Worm (Caenorhabditis elegans): Measurements from ENCODE around the gene T24A6.17.

T24A6.17 gene

ce11 chrV:3582086-3582485 is 17.9 kb upstream of the T24A6.17 start (continued):
- TF ChIP-seq lin-13 (GFP tag; optimal IDR thresholded peaks at IDR 0.05) (peak; percentile 31), pha-4 (GFP tag; IDR thresholded peaks at IDR 0.05) (peak; percentile 75; the same call in 1 of the 2 replicates), pha-4 (tag; optimal IDR thresholded peaks at IDR 0.05) (no peak), nhr-48 (tag; optimal IDR thresholded peaks at IDR 0.05) (peak; percentile 20), ceh-20 (GFP tag; IDR thresholded peaks at IDR 0.05) (no peak), ceh-28 (tag; optimal IDR thresholded peaks at IDR 0.05) (no peak), lin-38 (GFP tag; IDR thresholded peaks at IDR 0.05) (peak; percentile 70; the same call in 1 of the 2 replicates), lim-7 (GFP tag; IDR thresholded peaks at IDR 0.05) (peak; percentile 80), nhr-237 (tag; optimal IDR thresholded peaks at IDR 0.05) (no peak), daf-16 (GFP tag; optimal IDR thresholded peaks at IDR 0.05) (no peak), daf-16 (tag; optimal IDR thresholded peaks at IDR 0.05) (no peak), snpc-4 (tag; optimal IDR thresholded peaks at IDR 0.05) (no peak), F26F4.8 (GFP tag; conservative IDR thresholded peaks at IDR 0.05) (peak; percentile 76), aly-2 (tag; optimal IDR thresholded peaks at IDR 0.05) (no peak), daf-19 (GFP tag; conservative IDR thresholded peaks at IDR 0.05) (no peak), dve-1 (tag; optimal IDR thresholded peaks at IDR 0.05; ENCODE audit: insufficient read depth) (peak; percentile 8), zfp-3 (GFP tag; conservative IDR thresholded peaks at IDR 0.05) (no peak; the same call in 1 of the 2 replicates), mxl-2 (GFP tag; conservative IDR thresholded peaks at IDR 0.05) (no peak), D1046.2 (GFP tag; IDR thresholded peaks at IDR 0.05) (no peak), arid-1 (GFP tag; conservative IDR thresholded peaks at IDR 0.05) (peak; percentile 68; the same call in 1 of the 2 replicates), aha-1 (tag) (no peak), nhr-41 (GFP tag; IDR thresholded peaks at IDR 0.05) (no peak), F10B5.3 (tag; optimal IDR thresholded peaks at IDR 0.05) (no peak), ctbp-1 (GFP tag; IDR thresholded peaks at IDR 0.05) (no peak), unc-62 (GFP tag; optimal IDR thresholded peaks at IDR 0.05 in 1 of 2) (no peak), unc-62 (tag; optimal IDR thresholded peaks at IDR 0.05) (no peak), R02D3.7 (tag; optimal IDR thresholded peaks at IDR 0.05) (no peak), daf-8 (GFP tag; IDR thresholded peaks at IDR 0.05) (no peak), ZK546.5 (tag; optimal IDR thresholded peaks at IDR 0.05) (no peak), fos-1 (tag; optimal IDR thresholded peaks at IDR 0.05) (no peak), T26A8.4 (GFP tag; IDR thresholded peaks at IDR 0.05) (peak; percentile 49), ceh-32 (tag; optimal IDR thresholded peaks at IDR 0.05; ENCODE audit: poor library complexity) (no peak), Y105C5A.15 (GFP tag; IDR thresholded peaks at IDR 0.05) (peak; percentile 75; the same call in 1 of the 2 replicates), Y5F2A.4 (GFP tag; optimal IDR thresholded peaks at IDR 0.05) (no peak), rbr-2 (tag; optimal IDR thresholded peaks at IDR 0.05) (no peak), F44E2.7 (GFP tag; IDR thresholded peaks at IDR 0.05) (0 out of 2 replicates have a peak, but pooled peaks have one; percentile 7), ZK337.2 (GFP tag; IDR thresholded peaks at IDR 0.05) (0 out of 2 replicates have a peak, but pooled peaks have one; percentile 16), lin-15B (tag; optimal IDR thresholded peaks at IDR 0.05) (no peak)

- TF ChIP-seq set-16 (GFP tag; IDR thresholded peaks at IDR 0.05) (peak; percentile 80), unc-62 (GFP tag; optimal IDR thresholded peaks at IDR 0.05 in 1 of 2) (peak in 1 of 2 experiments; percentile 75), unc-62 (tag; optimal IDR thresholded peaks at IDR 0.05) (no peak), lin-1 (GFP tag; IDR thresholded peaks at IDR 0.05) (no peak), tra-1 (GFP tag; IDR thresholded peaks at IDR 0.05) (no peak), F26F4.8 (GFP tag; conservative IDR thresholded peaks at IDR 0.05) (no peak), daf-8 (GFP tag; IDR thresholded peaks at IDR 0.05) (no peak), F37D6.2 (tag; optimal IDR thresholded peaks at IDR 0.05) (no peak), hmg-1.1 (GFP tag; IDR thresholded peaks at IDR 0.05) (no peak), unc-130 (GFP tag; optimal IDR thresholded peaks at IDR 0.05) (no peak), ceh-28 (tag; optimal IDR thresholded peaks at IDR 0.05) (no peak), dmd-6 (GFP tag; IDR thresholded peaks at IDR 0.05) (no peak), hif-1 (tag; optimal IDR thresholded peaks at IDR 0.05) (no peak), vab-7 (GFP tag; IDR thresholded peaks at IDR 0.05) (no peak), Y105C5A.15 (GFP tag; IDR thresholded peaks at IDR 0.05) (no peak)
These were observed 17.4 kb upstream of the T24A6.17 start for ce11 chrV:3581643-3582042.
